Worm (Caenorhabditis elegans) whole organism, midembryonic: ENCODE data around the gene gcy-13.

Experiments
- T22C8.4 ChIP-seq: fragments of 200-800 bp; sonication (Bioruptor generic); IDR thresholded peaks from 2 replicates; pipeline ENCODE4 v1.3.6; 2022; ENCODE audit warnings: missing genetic modification characterization, missing compliant biosample characterization
- cog-1 ChIP-seq: sonication (generic microtip); optimal IDR thresholded peaks from 2 replicates; lab custom pipeline; 2016; ENCODE audit warnings: missing genetic modification characterization, missing compliant biosample characterization
- flt-1 ChIP-seq: fragments of 200-800 bp; sonication (Bioruptor generic); IDR thresholded peaks from 2 replicates; pipeline ENCODE4 v1.3.6; 2022; ENCODE audit warnings: missing genetic modification characterization, missing compliant biosample characterization
- klf-2 ChIP-seq: fragments of 200-800 bp; sonication (Bioruptor generic); conservative IDR thresholded peaks from 2 replicates; pipeline ENCODE4 v1.3.6; 2022; ENCODE audit warnings: missing genetic modification reagents, missing genetic modification characterization, missing compliant biosample characterization
- med-1 ChIP-seq: sonication (generic microtip); optimal IDR thresholded peaks from 2 replicates; lab custom pipeline; 2017; ENCODE audit warnings: missing genetic modification characterization, mild to moderate bottlenecking, missing compliant biosample characterization, antibody characterized with exemption, missing genetic modification reagents; ENCODE audit not compliant: insufficient read depth
- ref-1 ChIP-seq: fragments of 200-800 bp; sonication (Bioruptor generic); conservative IDR thresholded peaks from 2 replicates; pipeline ENCODE4 v1.3.6; 2022; ENCODE audit warnings: missing genetic modification reagents, missing genetic modification characterization, missing compliant biosample characterization
- tab-1 ChIP-seq: fragments of 200-800 bp; sonication (Bioruptor generic); IDR thresholded peaks from 2 replicates; pipeline ENCODE4 v1.3.6; 2022; ENCODE audit warnings: missing genetic modification characterization, missing compliant biosample characterization
- ztf-23 ChIP-seq: fragments of 200-800 bp; sonication (Bioruptor generic); IDR thresholded peaks from 2 replicates; pipeline ENCODE4 v1.3.6; 2022; ENCODE audit warnings: missing genetic modification reagents, missing genetic modification characterization, missing compliant biosample characterization
- ztf-29 ChIP-seq: fragments of 200-800 bp; sonication (Bioruptor generic); IDR thresholded peaks from 2 replicates; pipeline ENCODE4 v1.3.6; 2022; ENCODE audit warnings: missing genetic modification reagents, missing genetic modification characterization, missing compliant biosample characterization

Gene gcy-13

DNA sequence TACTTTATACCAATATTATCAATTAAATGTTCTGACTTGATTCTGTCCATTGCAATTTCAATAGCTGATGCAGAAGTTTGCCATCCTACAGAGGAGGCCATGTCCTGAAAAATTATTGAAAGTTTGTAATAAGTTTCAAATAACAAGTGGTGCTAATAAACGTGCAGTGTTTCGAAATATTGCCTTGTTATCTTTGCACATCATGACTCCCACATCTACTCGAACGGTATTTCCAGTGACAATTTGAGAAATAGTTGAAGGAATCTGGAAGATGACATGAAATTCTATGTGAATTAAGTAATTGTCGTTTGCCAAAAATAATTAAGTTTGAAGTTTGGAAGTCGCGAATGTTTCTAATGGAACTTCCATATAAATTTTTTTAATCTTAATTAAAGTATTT, at the start of gene gcy-13:
TSS of gene gcy-13 (minus strand) at position 101 of the 400 bp plus-strand sequence.
- TF ChIP-seq T22C8.4, result no peak
- TF ChIP-seq cog-1 (tag; lab: Kevin White, UChicago), result no peak
- no peak for TF ChIP-seq ref-1 (GFP tag; lab: Robert Waterston, UW)
- TF ChIP-seq med-1 (GFP tag; lab: Kevin White, UChicago), result no peak
- TF ChIP-seq tab-1 (GFP tag; lab: Robert Waterston, UW), result no peak
- TF ChIP-seq klf-2 (GFP tag; lab: Robert Waterston, UW), result no peak
- no peak for TF ChIP-seq flt-1 (GFP tag; lab: Robert Waterston, UW)
- TF ChIP-seq ztf-23 (GFP tag; lab: Robert Waterston, UW), result no peak
- TF ChIP-seq ztf-29 (GFP tag; lab: Robert Waterston, UW), result no peak

DNA sequence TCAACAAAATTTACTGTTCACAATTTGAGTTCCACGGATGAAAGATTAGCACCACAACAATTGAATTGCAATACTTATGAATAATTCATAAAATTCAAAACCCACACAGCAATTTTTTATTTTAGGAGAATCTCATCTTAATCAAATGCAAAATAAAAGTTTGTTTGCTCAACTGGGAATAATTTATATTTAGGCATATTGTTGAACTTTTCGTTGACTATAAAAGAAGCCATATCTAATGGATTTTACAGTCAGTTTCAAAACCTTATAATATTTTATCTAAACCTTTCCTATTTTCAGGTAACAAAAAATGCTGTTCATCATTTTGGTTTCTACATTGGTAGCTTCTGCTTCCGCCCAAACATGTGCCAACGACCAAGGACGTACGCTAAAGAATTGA, 49.0 kb upstream of the gcy-13 start, which contains the start of gene C54D10.3:
TSS of gene C54D10.3 (plus strand) at position 301 of the 400 bp plus-strand sequence.
- no peak for TF ChIP-seq cog-1 (tag; lab: Kevin White, UChicago)

- TF ChIP-seq flt-1 (GFP tag; lab: Robert Waterston, UW) (no peak), cog-1 (tag; lab: Kevin White, UChicago) (no peak), tab-1 (GFP tag; lab: Robert Waterston, UW) (no peak), med-1 (GFP tag; lab: Kevin White, UChicago) (no peak), ztf-29 (GFP tag; lab: Robert Waterston, UW) (no peak), T22C8.4 (no peak), ztf-23 (GFP tag; lab: Robert Waterston, UW) (no peak), klf-2 (GFP tag; lab: Robert Waterston, UW) (no peak), ref-1 (GFP tag; lab: Robert Waterston, UW) (no peak)
These were observed 47.9 kb upstream of the gcy-13 start, which contains the start of gene cdr-3 for ce11 chrV:12417277-12417676. cdr-3 (minus strand) TSS chrV:12417377.

DNA sequence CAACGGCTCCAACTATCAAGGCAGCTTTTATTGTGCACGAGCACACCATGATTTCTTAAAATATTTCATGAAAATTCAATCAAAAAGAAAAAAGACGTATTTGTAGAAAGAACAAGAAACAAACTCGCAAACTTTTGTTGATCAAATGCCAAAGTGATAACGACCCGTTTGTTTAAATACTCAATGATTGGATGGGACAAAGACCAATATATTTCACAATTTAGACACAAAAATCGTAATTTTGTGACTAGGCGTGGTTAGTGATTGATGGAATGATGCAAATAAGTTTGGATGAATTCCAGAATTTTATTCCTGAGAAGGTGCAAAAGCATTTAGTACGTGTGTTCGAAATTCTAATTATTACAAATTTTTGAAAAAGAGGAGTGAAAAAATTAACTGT, 46.3 kb upstream of the gcy-13 start, which contains the start of gene cdr-2:
TSS of gene cdr-2 (minus strand) at position 54 of the 400 bp plus-strand sequence.
- TF ChIP-seq med-1 (GFP tag; lab: Kevin White, UChicago), result no peak
- TF ChIP-seq T22C8.4, result no peak
- no peak for TF ChIP-seq klf-2 (GFP tag; lab: Robert Waterston, UW)
- no peak for TF ChIP-seq cog-1 (tag; lab: Kevin White, UChicago)
- TF ChIP-seq ref-1 (GFP tag; lab: Robert Waterston, UW), result no peak
- TF ChIP-seq tab-1 (GFP tag; lab: Robert Waterston, UW), result no peak
- no peak for TF ChIP-seq ztf-29 (GFP tag; lab: Robert Waterston, UW)
- TF ChIP-seq flt-1 (GFP tag; lab: Robert Waterston, UW), result no peak
- no peak for TF ChIP-seq ztf-23 (GFP tag; lab: Robert Waterston, UW)

- TF ChIP-seq ztf-23 (GFP tag; lab: Robert Waterston, UW), result no peak
These were observed 45.0 kb upstream of the gcy-13 start for ce11 chrV:12414362-12414761.

ce11 chrV:12413651-12414114, 44.3 kb upstream of the gcy-13 start, which contains the start of gene cdr-6:
cdr-6 (minus strand) TSS chrV:12413701.
- TF ChIP-seq T22C8.4, result no peak

DNA sequence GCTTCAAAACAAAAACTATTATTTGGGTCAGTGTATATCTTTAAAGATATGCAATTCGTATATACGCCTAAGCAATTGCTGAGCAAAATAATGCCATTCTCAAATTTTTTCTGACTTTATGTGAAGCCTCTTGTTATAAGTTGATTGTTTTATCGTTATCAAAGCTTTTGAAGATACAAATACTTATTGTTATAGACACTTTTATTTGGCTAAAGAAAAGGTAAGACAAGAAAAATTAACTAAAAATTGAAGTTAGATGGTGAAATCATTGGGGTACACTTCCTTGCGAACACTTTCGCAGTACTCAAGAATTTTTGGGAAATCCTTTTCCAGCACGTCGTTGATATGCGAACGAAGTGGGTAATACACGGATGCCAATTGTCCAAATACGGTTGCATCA, 43.0 kb upstream of the gcy-13 start:
- no peak for TF ChIP-seq ztf-29 (GFP tag; lab: Robert Waterston, UW)
- no peak for TF ChIP-seq ref-1 (GFP tag; lab: Robert Waterston, UW)
- no peak for TF ChIP-seq tab-1 (GFP tag; lab: Robert Waterston, UW)
- TF ChIP-seq flt-1 (GFP tag; lab: Robert Waterston, UW), result no peak
- no peak for TF ChIP-seq ztf-23 (GFP tag; lab: Robert Waterston, UW)
- no peak for TF ChIP-seq T22C8.4
- no peak for TF ChIP-seq cog-1 (tag; lab: Kevin White, UChicago)

DNA sequence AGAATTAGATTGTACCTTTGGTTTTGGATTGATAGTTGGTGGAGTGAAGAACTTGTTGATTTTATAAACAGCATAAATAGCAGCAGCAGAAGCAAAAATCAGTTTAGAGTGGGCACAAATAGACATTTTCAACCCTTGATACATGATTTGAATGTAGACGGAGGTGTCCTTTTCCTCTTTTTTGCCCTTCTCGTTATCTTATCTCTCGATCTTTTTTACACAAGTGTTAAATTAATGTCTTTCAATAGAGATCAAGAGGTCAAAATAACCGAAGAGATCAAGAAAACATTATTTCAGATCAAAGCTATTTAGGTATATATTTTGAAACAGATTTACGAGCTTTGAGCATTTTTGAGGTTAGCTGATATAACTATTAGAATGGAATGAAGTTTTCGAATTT, 42.6 kb upstream of the gcy-13 start, which contains the start of gene cdr-7:
TSS of gene cdr-7 (minus strand) at position 205 of the 400 bp plus-strand sequence.
- no peak for TF ChIP-seq cog-1 (tag; lab: Kevin White, UChicago)

- no peak for TF ChIP-seq ztf-29 (GFP tag; lab: Robert Waterston, UW)
- TF ChIP-seq cog-1 (tag; lab: Kevin White, UChicago), result no peak
- TF ChIP-seq klf-2 (GFP tag; lab: Robert Waterston, UW), result no peak
- no peak for TF ChIP-seq T22C8.4
- TF ChIP-seq med-1 (GFP tag; lab: Kevin White, UChicago), result no peak
- TF ChIP-seq tab-1 (GFP tag; lab: Robert Waterston, UW), result no peak
- TF ChIP-seq ztf-23 (GFP tag; lab: Robert Waterston, UW), result no peak
- TF ChIP-seq flt-1 (GFP tag; lab: Robert Waterston, UW), result no peak
- no peak for TF ChIP-seq ref-1 (GFP tag; lab: Robert Waterston, UW)
These were observed 41.2 kb upstream of the gcy-13 start, which contains the start of gene hrg-2 for ce11 chrV:12410416-12411001. hrg-2 (minus strand) TSS chrV:12410513.

DNA sequence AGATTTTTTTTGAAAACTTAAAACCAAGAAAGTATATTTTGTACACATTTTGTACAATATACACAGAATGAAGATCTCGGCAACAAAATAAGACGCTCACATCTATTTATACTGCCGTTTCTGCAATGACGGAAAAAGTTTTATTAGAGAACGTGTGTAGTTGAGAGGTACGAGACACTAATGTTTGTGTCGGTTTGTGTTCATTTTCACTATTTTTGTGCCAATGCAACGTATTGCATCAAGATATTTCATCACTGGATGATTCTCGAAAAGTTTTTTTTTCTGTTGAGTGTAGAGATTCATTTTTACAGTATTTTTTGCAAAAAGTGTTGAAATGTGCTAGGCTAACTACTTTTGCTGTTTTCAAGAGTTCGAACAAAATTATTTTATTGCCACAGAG, 39.7 kb upstream of the gcy-13 start:
- no peak for TF ChIP-seq flt-1 (GFP tag; lab: Robert Waterston, UW)
- TF ChIP-seq tab-1 (GFP tag; lab: Robert Waterston, UW), result no peak
- no peak for TF ChIP-seq T22C8.4
- no peak for TF ChIP-seq med-1 (GFP tag; lab: Kevin White, UChicago)
- TF ChIP-seq klf-2 (GFP tag; lab: Robert Waterston, UW), result no peak
- TF ChIP-seq ztf-29 (GFP tag; lab: Robert Waterston, UW), result no peak
- no peak for TF ChIP-seq ztf-23 (GFP tag; lab: Robert Waterston, UW)
- no peak for TF ChIP-seq cog-1 (tag; lab: Kevin White, UChicago)
- TF ChIP-seq ref-1 (GFP tag; lab: Robert Waterston, UW), result no peak
